Fruit fly (Drosophila melanogaster) whole organism, embryonic: ENCODE results near the gene lectin-37Da.

Experiments
- Abd-B ChIP-seq: fragments of 200-800 bp; sonication (Bioruptor generic); optimal IDR thresholded peaks from 2 replicates; lab custom pipeline; 2018; ENCODE audit warnings: missing biosample characterization, mild to moderate bottlenecking, missing genetic modification characterization, moderate library complexity
- B-H1 ChIP-seq: fragments of 200-800 bp; sonication (Bioruptor generic); IDR thresholded peaks from 3 replicates; pipeline ENCODE4 v1.3.6; 2022; ENCODE audit warnings: missing biosample characterization, missing genetic modification characterization
- CG10147 ChIP-seq: fragments of 200-800 bp; sonication (Bioruptor generic); optimal IDR thresholded peaks from 2 replicates; lab custom pipeline; 2019; ENCODE audit warnings: missing biosample characterization, mild to moderate bottlenecking, missing genetic modification characterization, moderate library complexity
- CG10321 ChIP-seq: fragments of 200-800 bp; sonication (Bioruptor generic); IDR thresholded peaks from 2 replicates; pipeline ENCODE4 v1.3.6; 2022; ENCODE audit warnings: missing biosample characterization, missing genetic modification characterization
- CG10543 ChIP-seq: fragments of 200-800 bp; sonication (Bioruptor generic); optimal IDR thresholded peaks from 3 replicates; lab custom pipeline; 2017; ENCODE audit warnings: missing biosample characterization, mild to moderate bottlenecking, missing genetic modification characterization, moderate library complexity
- CG11504 ChIP-seq: fragments of 200-800 bp; sonication (Bioruptor generic); optimal IDR thresholded peaks from 3 replicates; lab custom pipeline; 2019; ENCODE audit warnings: missing biosample characterization, mild to moderate bottlenecking, missing genetic modification characterization, moderate library complexity
- CG12391 ChIP-seq: fragments of 200-800 bp; sonication (Bioruptor generic); optimal IDR thresholded peaks from 3 replicates; lab custom pipeline; 2018; ENCODE audit warnings: missing biosample characterization, mild to moderate bottlenecking, missing genetic modification characterization, moderate library complexity
- CG15601 ChIP-seq: fragments of 200-800 bp; sonication (Bioruptor generic); optimal IDR thresholded peaks from 3 replicates; lab custom pipeline; 2019; ENCODE audit warnings: missing biosample characterization, mild to moderate bottlenecking, missing genetic modification characterization, moderate library complexity
- CG15696 ChIP-seq: fragments of 200-800 bp; sonication (Bioruptor generic); optimal IDR thresholded peaks from 2 replicates; lab custom pipeline; 2019; ENCODE audit warnings: missing biosample characterization, mild to moderate bottlenecking, missing genetic modification characterization, moderate library complexity
- CG17361 ChIP-seq: fragments of 200-800 bp; sonication (Bioruptor generic); IDR thresholded peaks from 3 replicates; pipeline ENCODE4 v1.3.6; 2022; ENCODE audit warnings: missing biosample characterization, missing genetic modification characterization
- CG2116 ChIP-seq: fragments of 200-800 bp; sonication (Bioruptor generic); optimal IDR thresholded peaks from 3 replicates; lab custom pipeline; 2018; ENCODE audit warnings: missing biosample characterization, mild to moderate bottlenecking, missing genetic modification characterization
- CG2712 ChIP-seq: fragments of 200-800 bp; optimal IDR thresholded peaks from 3 replicates; lab custom pipeline; 2019; ENCODE audit warnings: missing biosample characterization, mild to moderate bottlenecking, missing genetic modification characterization, moderate library complexity
- CG3281 ChIP-seq: fragments of 200-800 bp; sonication (Bioruptor generic); optimal IDR thresholded peaks from 3 replicates; lab custom pipeline; 2017; ENCODE audit warnings: missing biosample characterization, mild to moderate bottlenecking, missing genetic modification characterization
- CG3407 ChIP-seq: fragments of 200-800 bp; sonication (Bioruptor generic); optimal IDR thresholded peaks from 2 replicates; lab custom pipeline; 2018; ENCODE audit warnings: missing biosample characterization, mild to moderate bottlenecking, missing genetic modification characterization
- CG4404 ChIP-seq: fragments of 200-800 bp; sonication (Bioruptor generic); IDR thresholded peaks from 2 replicates; pipeline ENCODE4 v1.3.6; 2022; ENCODE audit warnings: missing biosample characterization, missing genetic modification characterization
- CG5180 ChIP-seq: fragments of 200-800 bp; sonication (Bioruptor generic); optimal IDR thresholded peaks from 3 replicates; lab custom pipeline; 2017; ENCODE audit warnings: missing biosample characterization, missing genetic modification characterization, mild to moderate bottlenecking, moderate library complexity, missing genetic modification reagents
- CG5245 ChIP-seq: fragments of 200-800 bp; sonication (Bioruptor generic); optimal IDR thresholded peaks from 3 replicates; lab custom pipeline; 2016; ENCODE audit warnings: missing biosample characterization, missing genetic modification characterization
- CG6272 ChIP-seq: fragments of 200-800 bp; sonication (Bioruptor generic); IDR thresholded peaks from 2 replicates; pipeline ENCODE4 v1.3.6; 2022; ENCODE audit warnings: missing biosample characterization, missing genetic modification characterization
- CG8388 ChIP-seq: fragments of 200-800 bp; sonication (Bioruptor generic); optimal IDR thresholded peaks from 2 replicates; lab custom pipeline; 2019; ENCODE audit warnings: missing biosample characterization, mild to moderate bottlenecking, missing genetic modification characterization, moderate library complexity
- CrebB ChIP-seq: fragments of 200-800 bp; sonication (Bioruptor generic); optimal IDR thresholded peaks from 3 replicates; lab custom pipeline; 2018; ENCODE audit warnings: missing biosample characterization, mild to moderate bottlenecking, missing genetic modification characterization
- Dip2 ChIP-seq: fragments of 200-800 bp; sonication (Bioruptor generic); IDR thresholded peaks from 2 replicates; pipeline ENCODE4 v1.3.6; 2022; ENCODE audit warnings: missing biosample characterization, missing genetic modification characterization
- Dll ChIP-seq: fragments of 200-800 bp; sonication (Bioruptor generic); IDR thresholded peaks from 4 replicates; pipeline ENCODE4 v1.3.6; 2022; ENCODE audit warnings: missing biosample characterization, missing genetic modification characterization; ENCODE audit not compliant: partially characterized antibody
- Eip74EF ChIP-seq, 2 experiments: fragments of 200-800 bp in 1 of 2; fragments of >200 bp in 1 of 2; sonication (Bioruptor generic) in 1 of 2; optimal IDR thresholded peaks; 2 replicates each; lab custom pipeline; 2017 to 2019; ENCODE audit warnings: missing biosample characterization in 2 of 2, missing genetic modification characterization in 2 of 2, mild to moderate bottlenecking in 1 of 2, moderate library complexity in 1 of 2
- HLH54F ChIP-seq: fragments of 200-800 bp; sonication (Bioruptor generic); optimal IDR thresholded peaks from 3 replicates; lab custom pipeline; 2016; ENCODE audit warnings: missing biosample characterization, missing genetic modification characterization
- HmgZ ChIP-seq: fragments of 200-800 bp; sonication (Bioruptor generic); optimal IDR thresholded peaks from 2 replicates; lab custom pipeline; 2018; ENCODE audit warnings: missing biosample characterization, mild to moderate bottlenecking, missing genetic modification characterization
- Hmr ChIP-seq: fragments of 200-800 bp; sonication (Bioruptor generic); optimal IDR thresholded peaks from 3 replicates; lab custom pipeline; 2017; ENCODE audit warnings: mild to moderate bottlenecking, missing biosample characterization, missing genetic modification reagents, missing genetic modification characterization
- Meics ChIP-seq: fragments of 200-800 bp; sonication (Bioruptor generic); optimal IDR thresholded peaks from 2 replicates; lab custom pipeline; 2017; ENCODE audit warnings: missing biosample characterization, mild to moderate bottlenecking, missing genetic modification characterization
- PHDP ChIP-seq: fragments of 200-800 bp; sonication (Bioruptor generic); optimal IDR thresholded peaks from 3 replicates; lab custom pipeline; 2018; ENCODE audit warnings: missing biosample characterization, mild to moderate bottlenecking, missing genetic modification characterization, moderate library complexity
- Ravus ChIP-seq: fragments of 200-800 bp; sonication (Bioruptor generic); IDR thresholded peaks from 2 replicates; pipeline ENCODE4 v1.3.6; 2022; ENCODE audit warnings: missing biosample characterization, missing genetic modification characterization
- Sox100B ChIP-seq: fragments of 200-800 bp; sonication (Bioruptor generic); optimal IDR thresholded peaks from 3 replicates; lab custom pipeline; 2018; ENCODE audit warnings: missing biosample characterization, mild to moderate bottlenecking, missing genetic modification characterization
- Ssrp ChIP-seq: fragments of 200-800 bp; sonication (Bioruptor generic); optimal IDR thresholded peaks from 2 replicates; lab custom pipeline; 2018; ENCODE audit warnings: missing biosample characterization, mild to moderate bottlenecking, missing genetic modification characterization, moderate library complexity
- Stat92E ChIP-seq, 3 experiments: fragments of >200 bp in 2 of 3; fragments of 200-800 bp in 1 of 3; sonication (Bioruptor generic) in 1 of 3; optimal IDR thresholded peaks; 2 replicates each; lab custom pipeline; 2017 to 2019; ENCODE audit warnings: missing biosample characterization in 3 of 3, missing genetic modification characterization in 3 of 3, mild to moderate bottlenecking in 1 of 3, moderate library complexity in 1 of 3
- Xrp1 ChIP-seq: fragments of 200-800 bp; sonication (Bioruptor generic); IDR thresholded peaks from 2 replicates; pipeline ENCODE4 v1.3.6; 2022; ENCODE audit warnings: missing biosample characterization, missing genetic modification characterization
- YL-1 ChIP-seq: fragments of 200-800 bp; sonication (Bioruptor generic); optimal IDR thresholded peaks from 3 replicates; lab custom pipeline; 2017; ENCODE audit warnings: missing biosample characterization, mild to moderate bottlenecking, missing genetic modification characterization
- croc ChIP-seq: fragments of 200-800 bp; sonication (Bioruptor generic); conservative IDR thresholded peaks from 3 replicates; pipeline ENCODE4 v1.3.6; 2022; ENCODE audit warnings: missing biosample characterization, missing genetic modification characterization
- fd102C ChIP-seq: fragments of 200-800 bp; sonication (Bioruptor generic); optimal IDR thresholded peaks from 2 replicates; lab custom pipeline; 2018; ENCODE audit warnings: missing biosample characterization, mild to moderate bottlenecking, missing genetic modification characterization, moderate library complexity
- gem ChIP-seq: fragments of 200-800 bp; sonication (Bioruptor generic); optimal IDR thresholded peaks from 2 replicates; lab custom pipeline; 2019; ENCODE audit warnings: missing biosample characterization, mild to moderate bottlenecking, missing genetic modification characterization, moderate library complexity
- ind ChIP-seq: fragments of 200-800 bp; sonication (Bioruptor generic); optimal IDR thresholded peaks from 3 replicates; lab custom pipeline; 2016; ENCODE audit warnings: missing biosample characterization, missing genetic modification characterization
- inv ChIP-seq: fragments of 200-800 bp; sonication (Bioruptor generic); IDR thresholded peaks from 2 replicates; pipeline ENCODE4 v1.3.6; 2022; ENCODE audit warnings: missing biosample characterization, missing genetic modification characterization; ENCODE audit not compliant: partially characterized antibody
- lab ChIP-seq: fragments of 200-800 bp; sonication (Bioruptor generic); optimal IDR thresholded peaks from 3 replicates; lab custom pipeline; 2017; ENCODE audit warnings: missing biosample characterization, missing genetic modification characterization, mild to moderate bottlenecking, moderate library complexity, missing genetic modification reagents
- lola ChIP-seq, 3 experiments: fragments of >200 bp in 2 of 3; fragments of 200-800 bp in 1 of 3; sonication (Bioruptor generic) in 1 of 3; optimal IDR thresholded peaks; 2 replicates each; lab custom pipeline; 2017 to 2019; ENCODE audit warnings: missing biosample characterization in 3 of 3, missing genetic modification characterization in 3 of 3, mild to moderate bottlenecking in 1 of 3, moderate library complexity in 1 of 3
- phol ChIP-seq: fragments of 200-800 bp; sonication (Bioruptor generic); optimal IDR thresholded peaks from 3 replicates; lab custom pipeline; 2018; ENCODE audit warnings: missing biosample characterization, mild to moderate bottlenecking, missing genetic modification characterization, moderate library complexity
- seq ChIP-seq: fragments of 200-800 bp; sonication (Bioruptor generic); IDR thresholded peaks from 2 replicates; pipeline ENCODE4 v1.3.6; 2022; ENCODE audit warnings: missing biosample characterization, missing genetic modification characterization
- so ChIP-seq: fragments of 200-800 bp; sonication (Bioruptor generic); IDR thresholded peaks from 3 replicates; pipeline ENCODE4 v1.3.6; 2022; ENCODE audit warnings: missing biosample characterization, missing genetic modification characterization
- ssp ChIP-seq: fragments of 200-800 bp; sonication (Bioruptor generic); IDR thresholded peaks from 2 replicates; pipeline ENCODE4 v1.3.6; 2022; ENCODE audit warnings: missing biosample characterization, missing genetic modification characterization
- tgo ChIP-seq: fragments of 200-800 bp; sonication (Bioruptor generic); IDR thresholded peaks from 3 replicates; pipeline ENCODE4 v1.3.6; 2022; ENCODE audit warnings: missing biosample characterization, missing genetic modification characterization
- trem ChIP-seq: fragments of 200-800 bp; optimal IDR thresholded peaks from 3 replicates; lab custom pipeline; 2019; ENCODE audit warnings: missing biosample characterization, mild to moderate bottlenecking, missing genetic modification characterization, moderate library complexity
- twi ChIP-seq: fragments of 200-800 bp; optimal IDR thresholded peaks from 2 replicates; lab custom pipeline; 2019; ENCODE audit warnings: missing biosample characterization, mild to moderate bottlenecking, missing genetic modification characterization, moderate library complexity
- vfl ChIP-seq: fragments of 200-800 bp; sonication (Bioruptor generic); optimal IDR thresholded peaks from 2 replicates; lab custom pipeline; 2016; ENCODE audit warnings: missing biosample characterization, missing genetic modification characterization

lectin-37Da gene

dm6 chr2L:19373809-19374208 is 44.3 kb upstream of the lectin-37Da start (continued):
- TF ChIP-seq CG10321 (GFP tag; lab: Robert Waterston, UW) (no peak), CG6272 (GFP tag; lab: Robert Waterston, UW) (no peak), twi (tag; lab: Kevin White, UChicago) (no peak), CG5245 (GFP tag; lab: Kevin White, UChicago) (peak; percentile 9), CG15601 (tag; lab: Kevin White, UChicago) (peak; percentile 59), CG10543 (no peak), Dip2 (GFP tag; lab: Robert Waterston, UW) (no peak), CG5180 (GFP tag; lab: Kevin White, UChicago) (no peak), CG3407 (GFP tag; lab: Kevin White, UChicago) (peak; percentile 2), YL-1 (no peak), CG2712 (tag; lab: Kevin White, UChicago) (peak; percentile 67), CG4404 (GFP tag; lab: Robert Waterston, UW) (no peak), Dll (GFP tag; lab: Robert Waterston, UW) (no peak), CG11504 (tag; lab: Kevin White, UChicago) (peak; percentile 65), so (GFP tag; lab: Robert Waterston, UW) (no peak), Ravus (GFP tag; lab: Robert Waterston, UW) (no peak), seq (GFP tag; lab: Robert Waterston, UW) (0 out of 2 replicates have a peak, but pooled peaks have one; percentile 9), Abd-B (peak; percentile 17), CG2116 (GFP tag; lab: Kevin White, UChicago) (no peak), trem (tag; lab: Kevin White, UChicago) (peak; percentile 38), CG3281 (GFP tag; lab: Kevin White, UChicago) (no peak), lab (GFP tag; lab: Kevin White, UChicago) (peak; percentile 42), Meics (GFP tag; lab: Kevin White, UChicago) (no peak), ind (peak; percentile 16), vfl (GFP tag; lab: Kevin White, UChicago) (no peak), B-H1 (GFP tag; lab: Robert Waterston, UW) (no peak), HmgZ (no peak), CrebB (no peak), fd102C (GFP tag; lab: Kevin White, UChicago) (no peak), Stat92E (GFP tag; optimal IDR thresholded peaks at IDR 0.05; lab: Kevin White, UChicago) (peak in 1 of 3 experiments; percentile 32), CG15696 (no peak), CG17361 (GFP tag; lab: Robert Waterston, UW) (peak; percentile 58; the same call in 2 of the 3 replicates), CG8388 (peak; percentile 48), Sox100B (GFP tag; lab: Kevin White, UChicago) (peak; percentile 18), ssp (GFP tag; lab: Robert Waterston, UW) (0 out of 2 replicates have a peak, but pooled peaks have one; percentile 6), tgo (peak; percentile 24; the same call in 1 of the 3 replicates), phol (tag; lab: Kevin White, UChicago) (peak; percentile 55), lola (GFP tag; optimal IDR thresholded peaks at IDR 0.05; lab: Kevin White, UChicago) (peak in 1 of 3 experiments; percentile 64), croc (0 out of 3 replicates have a peak, but pooled peaks have one; percentile 27), PHDP (tag; lab: Kevin White, UChicago) (peak; percentile 44), CG12391 (tag; lab: Kevin White, UChicago) (peak; percentile 52), Xrp1 (GFP tag; lab: Robert Waterston, UW) (peak; percentile 42; the same call in 1 of the 2 replicates), Hmr (peak; percentile 34), CG10147 (no peak), Eip74EF (GFP tag; optimal IDR thresholded peaks at IDR 0.05; lab: Kevin White, UChicago) (peak in 1 of 2 experiments; percentile 1), HLH54F (GFP tag; lab: Kevin White, UChicago) (no peak), inv (GFP tag; lab: Robert Waterston, UW) (no peak), Ssrp (peak; percentile 47), gem (tag; lab: Kevin White, UChicago) (peak; percentile 72)
